Fruit fly (Drosophila melanogaster) whole organism, embryonic: ENCODE results near the gene kairos.
A peak's percentile ranks its signal among the peaks of the same experiment; 100 is the strongest.

Experiments
- Bdp1 ChIP-seq: fragments of 200-800 bp; sonication (Bioruptor generic); optimal IDR thresholded peaks from 3 replicates; lab custom pipeline; 2016; ENCODE audit warnings: missing biosample characterization, missing genetic modification characterization
- Blimp-1 ChIP-seq: fragments of 200-800 bp; sonication (Bioruptor generic); optimal IDR thresholded peaks from 3 replicates; lab custom pipeline; 2018; ENCODE audit warnings: missing biosample characterization, missing genetic modification characterization, mild to moderate bottlenecking, moderate library complexity, missing genetic modification reagents
- BtbVII ChIP-seq: fragments of 200-800 bp; sonication (Bioruptor generic); optimal IDR thresholded peaks from 3 replicates; lab custom pipeline; 2017; ENCODE audit warnings: missing biosample characterization, mild to moderate bottlenecking, missing genetic modification characterization
- CG1024 ChIP-seq: fragments of 200-800 bp; sonication (Bioruptor generic); IDR thresholded peaks from 2 replicates; pipeline ENCODE4 v1.3.6; 2022; ENCODE audit warnings: missing biosample characterization, missing genetic modification characterization
- CG10366 ChIP-seq: fragments of 200-800 bp; sonication (Bioruptor generic); IDR thresholded peaks from 2 replicates; pipeline ENCODE4 v1.3.6; 2022; ENCODE audit warnings: missing biosample characterization, missing genetic modification characterization
- CG10565 ChIP-seq: fragments of 200-800 bp; sonication (Bioruptor generic); optimal IDR thresholded peaks from 3 replicates; lab custom pipeline; 2016; ENCODE audit warnings: missing biosample characterization, mild to moderate bottlenecking, missing genetic modification characterization
- CG12299 ChIP-seq: fragments of 200-800 bp; sonication (Bioruptor generic); optimal IDR thresholded peaks from 2 replicates; lab custom pipeline; 2018; ENCODE audit warnings: missing biosample characterization, mild to moderate bottlenecking, missing genetic modification characterization
- CG13624 ChIP-seq: fragments of 200-800 bp; sonication (Bioruptor generic); optimal IDR thresholded peaks from 2 replicates; lab custom pipeline; 2016; ENCODE audit warnings: missing biosample characterization, missing genetic modification characterization
- CG13894 ChIP-seq: fragments of 200-800 bp; sonication (Bioruptor generic); optimal IDR thresholded peaks from 3 replicates; lab custom pipeline; 2018; ENCODE audit warnings: missing biosample characterization, mild to moderate bottlenecking, missing genetic modification characterization, moderate library complexity
- CG14965 ChIP-seq: fragments of 200-800 bp; sonication (Bioruptor generic); optimal IDR thresholded peaks from 2 replicates; lab custom pipeline; 2016; ENCODE audit warnings: missing biosample characterization, missing genetic modification characterization, borderline replicate concordance
- CG15073 ChIP-seq: fragments of 200-800 bp; sonication (Bioruptor generic); optimal IDR thresholded peaks from 2 replicates; lab custom pipeline; 2016; ENCODE audit warnings: missing biosample characterization, missing genetic modification characterization
- CG1529 ChIP-seq: fragments of 200-800 bp; sonication (Bioruptor generic); optimal IDR thresholded peaks from 3 replicates; lab custom pipeline; 2018; ENCODE audit warnings: missing biosample characterization, missing genetic modification characterization
- CG15514 ChIP-seq: fragments of 200-800 bp; sonication (Bioruptor generic); optimal IDR thresholded peaks from 3 replicates; lab custom pipeline; 2017; ENCODE audit warnings: missing biosample characterization, missing genetic modification characterization, mild to moderate bottlenecking, moderate library complexity, missing genetic modification reagents
- CG15696 ChIP-seq: fragments of 200-800 bp; sonication (Bioruptor generic); optimal IDR thresholded peaks from 2 replicates; lab custom pipeline; 2019; ENCODE audit warnings: missing biosample characterization, mild to moderate bottlenecking, missing genetic modification characterization, moderate library complexity
- CG16863 ChIP-seq: fragments of 200-800 bp; sonication (Bioruptor generic); optimal IDR thresholded peaks from 3 replicates; lab custom pipeline; 2016; ENCODE audit warnings: missing biosample characterization, missing genetic modification characterization
- CG17328 ChIP-seq: fragments of 200-800 bp; sonication (Bioruptor generic); IDR thresholded peaks from 2 replicates; pipeline ENCODE4 v1.3.6; 2022; ENCODE audit warnings: missing biosample characterization, missing genetic modification characterization
- CG17568 ChIP-seq: fragments of 200-800 bp; sonication (Bioruptor generic); optimal IDR thresholded peaks from 2 replicates; lab custom pipeline; 2018; ENCODE audit warnings: missing biosample characterization, mild to moderate bottlenecking, missing genetic modification characterization, moderate library complexity
- CG1832 ChIP-seq: fragments of 200-800 bp; sonication (Bioruptor generic); optimal IDR thresholded peaks from 2 replicates; lab custom pipeline; 2017; ENCODE audit warnings: missing biosample characterization, mild to moderate bottlenecking, missing genetic modification characterization, inconsistent platforms
- CG3281 ChIP-seq: fragments of 200-800 bp; sonication (Bioruptor generic); optimal IDR thresholded peaks from 3 replicates; lab custom pipeline; 2017; ENCODE audit warnings: missing biosample characterization, mild to moderate bottlenecking, missing genetic modification characterization
- CG34422 ChIP-seq: fragments of 200-800 bp; sonication (Bioruptor generic); IDR thresholded peaks from 3 replicates; pipeline ENCODE4 v1.3.6; 2022; ENCODE audit warnings: missing biosample characterization, missing genetic modification characterization
- CG3838 ChIP-seq: fragments of 200-800 bp; sonication (Bioruptor generic); optimal IDR thresholded peaks from 3 replicates; lab custom pipeline; 2016; ENCODE audit warnings: missing biosample characterization, missing genetic modification characterization
- CG4617 ChIP-seq: fragments of 200-800 bp; sonication (Bioruptor generic); optimal IDR thresholded peaks from 3 replicates; lab custom pipeline; 2016; ENCODE audit warnings: missing biosample characterization, missing genetic modification characterization, borderline replicate concordance
- CG6689 ChIP-seq: fragments of 200-800 bp; sonication (Bioruptor generic); IDR thresholded peaks from 2 replicates; pipeline ENCODE4 v1.3.6; 2022; ENCODE audit warnings: missing biosample characterization, missing genetic modification characterization
- CG6813 ChIP-seq: fragments of 200-800 bp; sonication (Bioruptor generic); optimal IDR thresholded peaks from 2 replicates; lab custom pipeline; 2017; ENCODE audit warnings: missing biosample characterization, missing genetic modification characterization, mild to moderate bottlenecking, moderate library complexity, missing genetic modification reagents
- CG9876 ChIP-seq: fragments of 200-800 bp; sonication (Bioruptor generic); optimal IDR thresholded peaks from 2 replicates; lab custom pipeline; 2016; ENCODE audit warnings: missing biosample characterization, missing genetic modification characterization
- D19A ChIP-seq: fragments of 200-800 bp; optimal IDR thresholded peaks from 3 replicates; lab custom pipeline; 2019; ENCODE audit warnings: missing biosample characterization, mild to moderate bottlenecking, missing genetic modification characterization, moderate library complexity
- Dip2 ChIP-seq: fragments of 200-800 bp; sonication (Bioruptor generic); IDR thresholded peaks from 2 replicates; pipeline ENCODE4 v1.3.6; 2022; ENCODE audit warnings: missing biosample characterization, missing genetic modification characterization
- Ets97D ChIP-seq: fragments of 200-800 bp; sonication (Bioruptor generic); optimal IDR thresholded peaks from 3 replicates; lab custom pipeline; 2016; ENCODE audit warnings: missing biosample characterization, missing genetic modification characterization
- NC2β ChIP-seq: fragments of 200-800 bp; sonication (Bioruptor generic); optimal IDR thresholded peaks from 2 replicates; lab custom pipeline; 2016; ENCODE audit warnings: missing biosample characterization, missing genetic modification characterization
- Side ChIP-seq: fragments of 200-800 bp; sonication (Bioruptor generic); optimal IDR thresholded peaks from 2 replicates; lab custom pipeline; 2016; ENCODE audit warnings: missing biosample characterization, missing genetic modification characterization
- Xbp1 ChIP-seq: fragments of 200-800 bp; sonication (Bioruptor generic); optimal IDR thresholded peaks from 3 replicates; lab custom pipeline; 2016; ENCODE audit warnings: missing biosample characterization, mild to moderate bottlenecking, missing genetic modification characterization
- br ChIP-seq: fragments of >200 bp; optimal IDR thresholded peaks from 2 replicates; lab custom pipeline; 2017
- btn ChIP-seq: fragments of 200-800 bp; sonication (Bioruptor generic); optimal IDR thresholded peaks from 2 replicates; lab custom pipeline; 2016; ENCODE audit warnings: missing biosample characterization, missing genetic modification characterization
- emc ChIP-seq: fragments of 200-800 bp; sonication (Bioruptor generic); optimal IDR thresholded peaks from 2 replicates; lab custom pipeline; 2016; ENCODE audit warnings: missing biosample characterization, missing genetic modification characterization
- ewg ChIP-seq: fragments of 200-800 bp; sonication (Bioruptor generic); optimal IDR thresholded peaks from 3 replicates; lab custom pipeline; 2017; ENCODE audit warnings: mild to moderate bottlenecking, missing biosample characterization, missing genetic modification reagents, missing genetic modification characterization
- gt ChIP-seq: fragments of 200-800 bp; sonication (Bioruptor generic); IDR thresholded peaks from 2 replicates; pipeline ENCODE4 v1.3.6; 2022; ENCODE audit warnings: missing biosample characterization, missing genetic modification characterization
- h ChIP-seq: fragments of >200 bp; optimal IDR thresholded peaks from 2 replicates; lab custom pipeline; 2017
- ham ChIP-seq: fragments of 200-800 bp; sonication (Bioruptor generic); IDR thresholded peaks from 2 replicates; pipeline ENCODE4 v1.3.6; 2022; ENCODE audit warnings: missing biosample characterization, missing genetic modification characterization
- jigr1 ChIP-seq: fragments of 200-800 bp; sonication (Bioruptor generic); IDR thresholded peaks from 3 replicates; pipeline ENCODE4 v1.3.6; 2022; ENCODE audit warnings: missing biosample characterization, missing genetic modification characterization
- kah ChIP-seq: fragments of 200-800 bp; sonication (Bioruptor generic); optimal IDR thresholded peaks from 2 replicates; lab custom pipeline; 2018; ENCODE audit warnings: missing biosample characterization, mild to moderate bottlenecking, missing genetic modification characterization
- kay ChIP-seq: fragments of 200-800 bp; sonication (Bioruptor generic); optimal IDR thresholded peaks from 2 replicates; lab custom pipeline; 2016; ENCODE audit warnings: missing biosample characterization, missing genetic modification characterization
- klu ChIP-seq: fragments of 200-800 bp; sonication (Bioruptor generic); IDR thresholded peaks from 2 replicates; pipeline ENCODE4 v1.3.6; 2022; ENCODE audit warnings: missing biosample characterization, missing genetic modification characterization
- lmd ChIP-seq: fragments of 200-800 bp; sonication (Bioruptor generic); IDR thresholded peaks from 2 replicates; pipeline ENCODE4 v1.3.6; 2022; ENCODE audit warnings: missing biosample characterization, missing genetic modification characterization
- maf-S ChIP-seq: fragments of 200-800 bp; sonication (Bioruptor generic); optimal IDR thresholded peaks from 2 replicates; lab custom pipeline; 2016; ENCODE audit warnings: missing biosample characterization, missing genetic modification characterization
- pum ChIP-seq: fragments of 200-800 bp; sonication (Bioruptor generic); optimal IDR thresholded peaks from 2 replicates; lab custom pipeline; 2016; ENCODE audit warnings: missing biosample characterization, missing genetic modification characterization
- run ChIP-seq: fragments of 200-800 bp; sonication (Bioruptor generic); optimal IDR thresholded peaks from 3 replicates; lab custom pipeline; 2018; ENCODE audit warnings: missing biosample characterization, mild to moderate bottlenecking, missing genetic modification characterization
- sd ChIP-seq: fragments of 200-800 bp; sonication (Bioruptor generic); optimal IDR thresholded peaks from 3 replicates; lab custom pipeline; 2018; ENCODE audit warnings: missing biosample characterization, mild to moderate bottlenecking, missing genetic modification characterization, moderate library complexity
- sisA ChIP-seq: fragments of 200-800 bp; sonication (Bioruptor generic); IDR thresholded peaks from 2 replicates; pipeline ENCODE4 v1.3.6; 2022; ENCODE audit warnings: missing biosample characterization, missing genetic modification characterization
- sqz ChIP-seq: fragments of 200-800 bp; sonication (Bioruptor generic); optimal IDR thresholded peaks from 3 replicates; lab custom pipeline; 2018; ENCODE audit warnings: missing biosample characterization, mild to moderate bottlenecking, missing genetic modification characterization
- tna ChIP-seq: fragments of 200-800 bp; sonication (Bioruptor generic); IDR thresholded peaks from 2 replicates; pipeline ENCODE4 v1.3.6; 2022; ENCODE audit warnings: missing biosample characterization, missing genetic modification characterization; ENCODE audit not compliant: partially characterized antibody
- unpg ChIP-seq: fragments of 200-800 bp; sonication (Bioruptor generic); optimal IDR thresholded peaks from 3 replicates; lab custom pipeline; 2018; ENCODE audit warnings: missing biosample characterization, mild to moderate bottlenecking, missing genetic modification characterization, moderate library complexity
- zen2 ChIP-seq: fragments of 200-800 bp; sonication (Bioruptor generic); IDR thresholded peaks from 3 replicates; pipeline ENCODE4 v1.3.6; 2022; ENCODE audit warnings: missing biosample characterization, missing genetic modification characterization; ENCODE audit not compliant: partially characterized antibody

The kairos gene

DNA sequence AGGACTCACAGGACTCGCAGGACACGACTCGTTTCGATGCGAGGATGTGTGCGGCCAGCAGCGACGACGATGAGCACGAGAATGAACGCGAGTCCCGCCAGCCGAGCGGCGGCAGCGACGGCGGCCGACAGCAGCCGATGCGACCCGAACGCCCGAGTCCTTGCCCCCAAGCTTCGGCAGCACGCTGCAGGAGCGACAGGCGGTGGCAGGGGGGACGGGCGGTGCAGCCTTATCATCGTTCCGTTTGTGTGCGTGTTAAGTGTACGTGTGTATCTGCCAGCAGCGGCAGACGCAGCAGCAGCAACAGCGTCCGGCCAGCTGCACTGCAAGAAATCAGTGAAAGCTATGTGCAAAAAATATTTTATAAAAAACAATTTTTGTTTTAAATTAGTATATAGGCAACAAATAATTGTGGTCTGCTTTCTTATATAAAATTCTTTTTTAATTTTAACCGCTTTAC is at the start of gene kairos (continued):
- TF ChIP-seq sqz (GFP tag; lab: Kevin White, UChicago) (no peak), CG12299 (tag; lab: Kevin White, UChicago) (no peak), CG13624 (GFP tag; lab: Kevin White, UChicago) (no peak), run (tag; lab: Kevin White, UChicago) (no peak), Ets97D (GFP tag; lab: Kevin White, UChicago) (no peak), unpg (GFP tag; lab: Kevin White, UChicago) (no peak), Xbp1 (GFP tag; lab: Kevin White, UChicago) (no peak), CG15514 (GFP tag; lab: Kevin White, UChicago) (no peak), CG15696 (tag; lab: Kevin White, UChicago) (no peak), BtbVII (GFP tag; lab: Kevin White, UChicago) (no peak), CG15073 (GFP tag; lab: Kevin White, UChicago) (no peak), CG13894 (tag; lab: Kevin White, UChicago) (no peak), CG3838 (GFP tag; lab: Kevin White, UChicago) (no peak), ham (GFP tag; lab: Robert Waterston, UW) (no peak), br (no peak), tna (GFP tag; lab: Robert Waterston, UW) (no peak), CG3281 (no peak), CG14965 (GFP tag; lab: Kevin White, UChicago) (no peak), CG1529 (GFP tag; lab: Kevin White, UChicago) (no peak), lmd (GFP tag; lab: Robert Waterston, UW) (no peak), Bdp1 (no peak), jigr1 (no peak), CG1024 (GFP tag; lab: Robert Waterston, UW) (peak; percentile 26; the same call in 1 of the 2 replicates), maf-S (GFP tag; lab: Kevin White, UChicago) (no peak), Blimp-1 (GFP tag; lab: Kevin White, UChicago) (peak; percentile 25), ewg (no peak), CG4617 (GFP tag; lab: Kevin White, UChicago) (no peak), CG17328 (GFP tag; lab: Robert Waterston, UW) (0 out of 2 replicates have a peak, but pooled peaks have one; percentile 28), zen2 (GFP tag; lab: Robert Waterston, UW) (no peak), gt (GFP tag; lab: Robert Waterston, UW) (no peak), Dip2 (no peak), CG9876 (GFP tag; lab: Kevin White, UChicago) (no peak), kay (GFP tag; lab: Kevin White, UChicago) (no peak), CG10366 (GFP tag; lab: Robert Waterston, UW) (0 out of 2 replicates have a peak, but pooled peaks have one; percentile 15), sisA (peak; percentile 53; the same call in 1 of the 2 replicates), emc (GFP tag; lab: Kevin White, UChicago) (no peak), Side (GFP tag; lab: Kevin White, UChicago) (no peak), CG16863 (GFP tag; lab: Kevin White, UChicago) (no peak), D19A (tag; lab: Kevin White, UChicago) (no peak), CG10565 (GFP tag; lab: Kevin White, UChicago) (no peak), sd (tag; lab: Kevin White, UChicago) (no peak), CG6689 (GFP tag; lab: Robert Waterston, UW) (peak; percentile 35; the same call in 1 of the 2 replicates), CG6813 (no peak), pum (GFP tag; lab: Kevin White, UChicago) (no peak), h (lab: Kevin White, UChicago) (no peak), CG34422 (GFP tag; lab: Robert Waterston, UW) (no peak), kah (GFP tag; lab: Kevin White, UChicago) (no peak), NC2β (GFP tag; lab: Kevin White, UChicago) (no peak), CG17568 (GFP tag; lab: Kevin White, UChicago) (no peak), btn (GFP tag; lab: Kevin White, UChicago) (no peak), klu (GFP tag; lab: Robert Waterston, UW) (0 out of 2 replicates have a peak, but pooled peaks have one; percentile 9), CG1832 (GFP tag; lab: Kevin White, UChicago) (no peak)
